Worm (Caenorhabditis elegans) whole organism, L4/young adult: ENCODE results near the gene Y54G2A.38.
A peak's percentile ranks its signal among the peaks of the same experiment; 100 is the strongest.

Source experiments
- W03F9.2 ChIP-seq: fragments of 150-350 bp; optimal IDR thresholded peaks from 2 replicates; lab custom pipeline; 2014; ENCODE audit warnings: missing biosample characterization, missing genetic modification characterization
- dao-5 ChIP-seq: sonication (generic microtip); optimal IDR thresholded peaks from 2 replicates; lab custom pipeline; 2016; ENCODE audit warnings: missing genotype, missing genetic modification characterization, moderate library complexity, missing compliant biosample characterization
- him-1 ChIP-seq: sonication (generic microtip); optimal IDR thresholded peaks from 2 replicates; lab custom pipeline; 2016; ENCODE audit warnings: missing genotype, missing genetic modification reagents, missing genetic modification characterization, missing compliant biosample characterization

Gene Y54G2A.38

DNA sequence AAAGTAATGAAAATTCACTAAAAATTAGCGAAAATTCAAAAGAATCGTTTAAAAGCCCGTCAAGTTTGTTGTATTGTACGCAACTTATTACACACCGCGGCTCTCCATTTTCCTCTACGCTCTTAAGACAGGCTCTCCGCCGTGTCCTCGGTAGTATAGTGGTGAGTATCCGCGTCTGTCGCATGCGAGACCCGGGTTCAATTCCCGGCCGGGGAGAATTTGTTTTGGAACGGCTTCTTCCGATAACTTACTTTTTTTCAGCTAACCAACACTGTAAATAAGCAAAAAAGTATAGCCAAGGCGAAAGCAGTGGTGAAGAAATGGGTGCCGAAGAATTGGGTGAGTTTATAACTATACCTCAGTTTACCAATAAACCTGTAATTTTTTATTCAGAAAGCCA, 42.9 kb downstream of the Y54G2A.38 start:
- TF ChIP-seq W03F9.2 (tag; lab: Kevin White, UChicago): no peak
- no peak for TF ChIP-seq him-1 (tag; lab: Kevin White, UChicago)
- no peak for TF ChIP-seq dao-5

DNA sequence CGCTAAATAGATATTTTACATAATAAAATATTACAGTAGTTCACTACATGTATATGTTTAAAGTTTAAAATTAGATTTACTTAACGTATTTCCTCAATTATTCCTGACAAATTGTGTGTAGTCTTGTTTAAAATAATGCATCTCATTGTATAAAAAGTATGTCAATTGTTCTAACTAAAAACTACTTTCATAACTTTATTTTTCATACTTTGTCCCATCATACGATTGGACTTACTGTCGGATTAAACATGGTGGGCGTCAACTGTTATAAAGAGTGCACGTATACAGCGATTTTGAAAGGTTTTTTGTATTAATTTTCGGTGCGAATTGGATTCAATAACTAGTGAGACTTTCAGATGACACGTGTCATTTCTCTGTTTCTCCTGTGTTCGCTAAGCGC, 44.4 kb downstream of the Y54G2A.38 start, which contains the start of gene Y54G2A.32:
Gene Y54G2A.32, plus strand, starts transcription at position 301 of the 400 bp plus-strand sequence.
- TF ChIP-seq dao-5 (no peak), him-1 (tag; lab: Kevin White, UChicago) (no peak)

DNA sequence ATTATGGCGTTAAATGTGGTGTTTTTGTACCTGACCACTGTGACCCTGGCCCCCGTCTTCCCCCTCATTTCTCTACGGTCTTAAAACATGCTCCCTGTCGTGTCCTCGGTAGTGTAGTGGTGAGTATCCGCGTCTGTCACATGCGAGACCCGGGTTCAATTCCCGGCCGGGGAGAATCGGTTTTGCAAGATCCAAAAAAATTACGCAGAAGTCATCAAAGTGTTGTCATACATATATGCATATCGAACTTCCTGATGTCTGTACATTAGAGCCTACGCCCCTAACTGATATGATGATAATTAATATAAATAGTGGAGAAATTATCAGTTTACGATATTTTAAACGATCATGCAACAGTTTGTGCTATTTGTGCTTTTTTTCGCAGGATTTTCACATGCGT, 46.3 kb downstream of the Y54G2A.38 start, which contains the start of gene Y54G2A.45:
Gene Y54G2A.45, plus strand, starts transcription at position 333 of the 400 bp plus-strand sequence.
- TF ChIP-seq him-1 (tag; lab: Kevin White, UChicago): peak; percentile 1
- peak; percentile 71 for TF ChIP-seq W03F9.2 (tag; lab: Kevin White, UChicago)
- peak; percentile 65 for TF ChIP-seq dao-5

DNA sequence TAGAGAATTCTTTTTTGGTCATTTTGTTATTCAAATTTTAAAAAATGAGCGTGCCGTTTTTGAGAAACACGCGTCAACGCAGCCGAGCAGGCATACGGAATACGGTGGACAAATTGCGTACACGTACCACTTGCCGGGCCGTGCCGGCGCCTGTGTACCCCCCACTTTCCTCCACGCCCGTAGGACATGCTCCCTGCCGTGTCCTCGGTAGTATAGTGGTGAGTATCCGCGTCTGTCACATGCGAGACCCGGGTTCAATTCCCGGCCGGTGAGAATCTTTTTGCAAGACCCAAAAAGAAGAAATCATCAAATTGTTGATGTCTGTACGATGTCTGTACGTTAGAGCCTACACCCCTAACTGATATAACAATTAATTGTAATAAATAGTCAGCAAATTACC, 48.9 kb downstream of the Y54G2A.38 start:
- TF ChIP-seq him-1 (tag; lab: Kevin White, UChicago) (no peak), W03F9.2 (tag; lab: Kevin White, UChicago) (no peak), dao-5 (no peak)

- no peak for TF ChIP-seq W03F9.2 (tag; lab: Kevin White, UChicago)
- no peak for TF ChIP-seq dao-5
Measured at ce11 chrIV:2809208-2809607, 49.9 kb downstream of the Y54G2A.38 start, which contains the start of gene Y54G2A.76. Gene Y54G2A.76 (plus strand): TSS chrIV:2809410.
